Fruit fly (Drosophila melanogaster): ENCODE data around the gene Taf1.

Taf1 gene

dm6 chr3R:6657278-6658246 is 10.9 kb downstream of the Taf1 start, which contains the start of the genes CG1307 and twr (continued):
- TF ChIP-seq bowl (GFP tag; IDR thresholded peaks at IDR 0.05) (no peak), HHEX (GFP tag; optimal IDR thresholded peaks at IDR 0.05) (peak; percentile 10), Hr51 (GFP tag; optimal IDR thresholded peaks at IDR 0.05) (no peak), ash1 (GFP tag; optimal IDR thresholded peaks at IDR 0.05) (no peak), Lhr (GFP tag; optimal IDR thresholded peaks at IDR 0.05) (peak; percentile 29), CG16779 (GFP tag; IDR thresholded peaks at IDR 0.05) (no peak), CG10267 (tag; optimal IDR thresholded peaks at IDR 0.05) (peak; percentile 55), chif (GFP tag; optimal IDR thresholded peaks at IDR 0.05) (no peak), CG10321 (GFP tag; IDR thresholded peaks at IDR 0.05) (0 out of 2 replicates have a peak, but pooled peaks have one; percentile 11), CG9876 (GFP tag; optimal IDR thresholded peaks at IDR 0.05) (no peak), Med (GFP tag) (peak; percentile 82), salm (tag; optimal IDR thresholded peaks at IDR 0.05) (no peak), toy (GFP tag; IDR thresholded peaks at IDR 0.05) (no peak), Rfx (GFP tag; IDR thresholded peaks at IDR 0.05) (peak; percentile 61), cg (GFP tag; optimal IDR thresholded peaks at IDR 0.05) (no peak), CG34376 (GFP tag; optimal IDR thresholded peaks at IDR 0.05) (no peak), CG31388 (GFP tag; optimal IDR thresholded peaks at IDR 0.05) (no peak), CG1024 (GFP tag; IDR thresholded peaks at IDR 0.05) (peak; percentile 8; the same call in 1 of the 2 replicates), Elba2 (GFP tag; optimal IDR thresholded peaks at IDR 0.05) (no peak), CG1529 (GFP tag; optimal IDR thresholded peaks at IDR 0.05) (no peak), Lpt (GFP tag; optimal IDR thresholded peaks at IDR 0.05) (no peak), Chrac-16 (GFP tag; optimal IDR thresholded peaks at IDR 0.05) (peak; percentile 24), Drgx (GFP tag; IDR thresholded peaks at IDR 0.05) (0 out of 2 replicates have a peak, but pooled peaks have one; percentile 16), CG8765 (GFP tag; IDR thresholded peaks at IDR 0.05) (no peak), CG17912 (GFP tag; optimal IDR thresholded peaks at IDR 0.05) (peak; percentile 15), Rx (GFP tag; IDR thresholded peaks at IDR 0.05) (no peak), CG1647 (GFP tag; optimal IDR thresholded peaks at IDR 0.05) (no peak), insv (GFP tag; optimal IDR thresholded peaks at IDR 0.05) (peak in 1 of 2 experiments; percentile 19), peb (GFP tag; IDR thresholded peaks at IDR 0.05) (no peak), vvl (GFP tag; IDR thresholded peaks at IDR 0.05) (no peak), ac (GFP tag; optimal IDR thresholded peaks at IDR 0.05) (no peak), Ets65A (GFP tag) (peak; percentile 93), Dip3 (GFP tag; optimal IDR thresholded peaks at IDR 0.05) (no peak), CG2678 (tag; optimal IDR thresholded peaks at IDR 0.05) (no peak), CG2116 (GFP tag; optimal IDR thresholded peaks at IDR 0.05) (peak; percentile 55), CG7271 (tag; optimal IDR thresholded peaks at IDR 0.05) (no peak), CG6689 (GFP tag; IDR thresholded peaks at IDR 0.05) (peak; percentile 41), tap (tag; optimal IDR thresholded peaks at IDR 0.05) (no peak), CG2129 (GFP tag; IDR thresholded peaks at IDR 0.05; ENCODE audit: partially characterized antibody) (no peak), CG7786 (GFP tag; optimal IDR thresholded peaks at IDR 0.05) (no peak), CG4360 (GFP tag; IDR thresholded peaks at IDR 0.05) (no peak), ara (GFP tag; IDR thresholded peaks at IDR 0.05) (no peak), CG6175 (GFP tag; IDR thresholded peaks at IDR 0.05) (no peak), CG13123 (GFP tag; optimal IDR thresholded peaks at IDR 0.05) (no peak), CG13894 (tag; optimal IDR thresholded peaks at IDR 0.05) (no peak), disco-r (GFP tag; optimal IDR thresholded peaks at IDR 0.05) (no peak), jigr1 (GFP tag; IDR thresholded peaks at IDR 0.05) (no peak), Optix (GFP tag; IDR thresholded peaks at IDR 0.05) (no peak), Atf3 (GFP tag; optimal IDR thresholded peaks at IDR 0.05) (no peak), CG42726 (GFP tag; IDR thresholded peaks at IDR 0.05; ENCODE audit: partially characterized antibody) (no peak)

Data from whole organism, embryonic.